Fruit fly (Drosophila melanogaster) whole organism, prepupa: Measurements from ENCODE around the gene CG15027.

Experiments
- CG10669 ChIP-seq: fragments of 200-800 bp; sonication (Bioruptor generic); optimal IDR thresholded peaks from 3 replicates; lab custom pipeline; 2018; ENCODE audit warnings: missing biosample characterization, mild to moderate bottlenecking, missing genetic modification characterization, moderate library complexity
- CG11294 ChIP-seq: fragments of 200-800 bp; sonication (Bioruptor generic); IDR thresholded peaks from 2 replicates; pipeline ENCODE4 v1.3.6; 2022; ENCODE audit warnings: missing biosample characterization, missing genetic modification characterization
- CG11902 ChIP-seq: fragments of 200-800 bp; sonication (Bioruptor generic); optimal IDR thresholded peaks from 3 replicates; lab custom pipeline; 2016; ENCODE audit warnings: missing biosample characterization, missing genetic modification characterization
- CG15336 ChIP-seq: fragments of 200-800 bp; sonication (Bioruptor generic); IDR thresholded peaks from 2 replicates; pipeline ENCODE4 v1.3.6; 2022; ENCODE audit warnings: missing biosample characterization, missing genetic modification characterization
- CG1621 ChIP-seq: fragments of 200-800 bp; sonication (Bioruptor generic); optimal IDR thresholded peaks from 3 replicates; lab custom pipeline; 2018; ENCODE audit warnings: missing biosample characterization, mild to moderate bottlenecking, missing genetic modification characterization
- CG16779 ChIP-seq: fragments of 200-800 bp; sonication (Bioruptor generic); optimal IDR thresholded peaks from 3 replicates; lab custom pipeline; 2017; ENCODE audit warnings: missing biosample characterization, mild to moderate bottlenecking, missing genetic modification characterization
- CG3032 ChIP-seq: fragments of 200-800 bp; optimal IDR thresholded peaks from 2 replicates; lab custom pipeline; 2019; ENCODE audit warnings: missing biosample characterization, mild to moderate bottlenecking, missing genetic modification characterization, moderate library complexity
- CG31627 ChIP-seq: fragments of 200-800 bp; sonication (Bioruptor generic); optimal IDR thresholded peaks from 3 replicates; lab custom pipeline; 2016; ENCODE audit warnings: missing biosample characterization, missing genetic modification characterization
- CG32006 ChIP-seq: fragments of 200-800 bp; sonication (Bioruptor generic); optimal IDR thresholded peaks from 3 replicates; lab custom pipeline; 2017; ENCODE audit warnings: missing biosample characterization, mild to moderate bottlenecking, missing genetic modification characterization
- CG3919 ChIP-seq: fragments of 200-800 bp; sonication (Bioruptor generic); optimal IDR thresholded peaks from 3 replicates; lab custom pipeline; 2016; ENCODE audit warnings: missing biosample characterization, missing genetic modification characterization
- CG4318 ChIP-seq: fragments of 200-800 bp; sonication (Bioruptor generic); optimal IDR thresholded peaks from 3 replicates; lab custom pipeline; 2017; ENCODE audit warnings: missing biosample characterization, mild to moderate bottlenecking, missing genetic modification characterization
- CG6163 ChIP-seq: fragments of 200-800 bp; sonication (Bioruptor generic); IDR thresholded peaks from 3 replicates; pipeline ENCODE4 v1.3.6; 2022; ENCODE audit warnings: missing biosample characterization, missing genetic modification characterization
- CG6276 ChIP-seq: fragments of 200-800 bp; sonication (Bioruptor generic); optimal IDR thresholded peaks from 2 replicates; lab custom pipeline; 2017; ENCODE audit warnings: missing biosample characterization, mild to moderate bottlenecking, missing genetic modification characterization
- CG6792 ChIP-seq: fragments of 200-800 bp; sonication (Bioruptor generic); optimal IDR thresholded peaks from 3 replicates; lab custom pipeline; 2016; ENCODE audit warnings: missing biosample characterization, missing genetic modification characterization
- CG6854 ChIP-seq: fragments of 200-800 bp; sonication (Bioruptor generic); optimal IDR thresholded peaks from 2 replicates; lab custom pipeline; 2017; ENCODE audit warnings: missing biosample characterization, mild to moderate bottlenecking, missing genetic modification characterization
- CG7368 ChIP-seq: fragments of 200-800 bp; sonication (Bioruptor generic); optimal IDR thresholded peaks from 3 replicates; lab custom pipeline; 2016; ENCODE audit warnings: missing biosample characterization, missing genetic modification characterization
- CG8119 ChIP-seq: fragments of 200-800 bp; sonication (Bioruptor generic); IDR thresholded peaks from 3 replicates; pipeline ENCODE4 v1.3.6; 2022; ENCODE audit warnings: missing biosample characterization, missing genetic modification characterization
- CG8319 ChIP-seq: fragments of 200-800 bp; sonication (Bioruptor generic); optimal IDR thresholded peaks from 3 replicates; lab custom pipeline; 2016; ENCODE audit warnings: missing biosample characterization, missing genetic modification characterization
- CG8632 ChIP-seq: fragments of 200-800 bp; sonication (Bioruptor generic); optimal IDR thresholded peaks from 3 replicates; lab custom pipeline; 2016; ENCODE audit warnings: missing biosample characterization, missing genetic modification characterization
- CG9139 ChIP-seq: fragments of 200-800 bp; sonication (Bioruptor generic); optimal IDR thresholded peaks from 3 replicates; lab custom pipeline; 2017; ENCODE audit warnings: missing biosample characterization, mild to moderate bottlenecking, missing genetic modification characterization
- Eip78C ChIP-seq: fragments of 200-800 bp; sonication (Bioruptor generic); peaks from one replicate; lab custom pipeline; 2016; ENCODE audit warnings: missing biosample characterization, missing genetic modification characterization
- Ets21C ChIP-seq: fragments of 200-800 bp; sonication (Bioruptor generic); optimal IDR thresholded peaks from 3 replicates; lab custom pipeline; 2016; ENCODE audit warnings: missing biosample characterization, missing genetic modification characterization
- Ets96B ChIP-seq: fragments of 200-800 bp; optimal IDR thresholded peaks from 2 replicates; lab custom pipeline; 2019; ENCODE audit warnings: missing biosample characterization, mild to moderate bottlenecking, missing genetic modification characterization, moderate library complexity
- Gug ChIP-seq: fragments of 200-800 bp; sonication (Bioruptor generic); IDR thresholded peaks from 2 replicates; pipeline ENCODE4 v1.3.6; 2022; ENCODE audit warnings: missing biosample characterization, missing genetic modification characterization
- Hr38 ChIP-seq: sonication (Bioruptor generic); optimal IDR thresholded peaks from 2 replicates; lab custom pipeline; 2016; ENCODE audit warnings: missing biosample characterization, missing genetic modification characterization
- Hr4 ChIP-seq: fragments of 200-800 bp; sonication (Bioruptor generic); optimal IDR thresholded peaks from 3 replicates; lab custom pipeline; 2016; ENCODE audit warnings: missing biosample characterization, missing genetic modification characterization
- Lpt ChIP-seq: fragments of 200-800 bp; sonication (Bioruptor generic); optimal IDR thresholded peaks from 3 replicates; lab custom pipeline; 2016; ENCODE audit warnings: missing biosample characterization, missing genetic modification characterization
- Met ChIP-seq: fragments of 200-800 bp; sonication (Bioruptor generic); optimal IDR thresholded peaks from 3 replicates; lab custom pipeline; 2016; ENCODE audit warnings: missing biosample characterization, missing genetic modification characterization
- OdsH ChIP-seq: fragments of 200-800 bp; sonication (Bioruptor generic); optimal IDR thresholded peaks from 3 replicates; lab custom pipeline; 2016; ENCODE audit warnings: missing biosample characterization, missing genetic modification characterization
- Smox ChIP-seq: fragments of 200-800 bp; sonication (Bioruptor generic); optimal IDR thresholded peaks from 3 replicates; lab custom pipeline; 2016; ENCODE audit warnings: missing biosample characterization, missing genetic modification characterization
- Sox14 ChIP-seq: fragments of 200-800 bp; sonication (Bioruptor generic); optimal IDR thresholded peaks from 3 replicates; lab custom pipeline; 2016; ENCODE audit warnings: missing biosample characterization, missing genetic modification characterization
- Sox15 ChIP-seq: fragments of 200-800 bp; sonication (Bioruptor generic); optimal IDR thresholded peaks from 3 replicates; lab custom pipeline; 2016; ENCODE audit warnings: missing biosample characterization, missing genetic modification characterization
- achi ChIP-seq: fragments of 200-800 bp; sonication (Bioruptor generic); optimal IDR thresholded peaks from 3 replicates; lab custom pipeline; 2016; ENCODE audit warnings: missing biosample characterization, missing genetic modification characterization
- acj6 ChIP-seq: fragments of 200-800 bp; sonication (Bioruptor generic); optimal IDR thresholded peaks from 3 replicates; lab custom pipeline; 2016; ENCODE audit warnings: missing biosample characterization, missing genetic modification characterization
- cyc ChIP-seq: fragments of 200-800 bp; sonication (Bioruptor generic); optimal IDR thresholded peaks from 3 replicates; lab custom pipeline; 2016; ENCODE audit warnings: missing biosample characterization, missing genetic modification characterization
- dsx ChIP-seq: fragments of 200-800 bp; optimal IDR thresholded peaks from 3 replicates; lab custom pipeline; 2019; ENCODE audit warnings: missing biosample characterization, mild to moderate bottlenecking, missing genetic modification characterization, moderate library complexity; ENCODE audit not compliant: poor library complexity, severe bottlenecking
- eg ChIP-seq: fragments of 200-800 bp; sonication (Bioruptor generic); IDR thresholded peaks from 3 replicates; pipeline ENCODE4 v1.3.6; 2022; ENCODE audit warnings: missing biosample characterization, missing genetic modification characterization
- esn ChIP-seq: fragments of 200-800 bp; sonication (Bioruptor generic); optimal IDR thresholded peaks from 2 replicates; lab custom pipeline; 2016; ENCODE audit warnings: missing biosample characterization, mild to moderate bottlenecking, missing genetic modification characterization, moderate library complexity
- fd59A ChIP-seq: fragments of 200-800 bp; sonication (Bioruptor generic); optimal IDR thresholded peaks from 2 replicates; lab custom pipeline; 2017; ENCODE audit warnings: missing biosample characterization, mild to moderate bottlenecking, missing genetic modification characterization, missing genetic modification reagents
- fkh ChIP-seq: fragments of 200-800 bp; sonication (Bioruptor generic); optimal IDR thresholded peaks from 3 replicates; lab custom pipeline; 2017; ENCODE audit warnings: missing biosample characterization, mild to moderate bottlenecking, missing genetic modification characterization, moderate library complexity
- lz ChIP-seq: fragments of 200-800 bp; sonication (Bioruptor generic); optimal IDR thresholded peaks from 3 replicates; lab custom pipeline; 2016; ENCODE audit warnings: missing biosample characterization, missing genetic modification characterization
- net ChIP-seq: fragments of 200-800 bp; sonication (Bioruptor generic); optimal IDR thresholded peaks from 3 replicates; lab custom pipeline; 2016; ENCODE audit warnings: missing biosample characterization, missing genetic modification characterization
- salr ChIP-seq, 2 experiments: fragments of 200-800 bp; sonication (Bioruptor generic); optimal IDR thresholded peaks; 3 replicates each; lab custom pipeline; 2016 to 2018; ENCODE audit warnings: missing biosample characterization in 2 of 2, missing genetic modification characterization in 2 of 2, mild to moderate bottlenecking in 1 of 2
- spab ChIP-seq: fragments of 200-800 bp; sonication (Bioruptor generic); optimal IDR thresholded peaks from 2 replicates; lab custom pipeline; 2017; ENCODE audit warnings: missing biosample characterization, mild to moderate bottlenecking, missing genetic modification characterization, missing genetic modification reagents
- ss ChIP-seq, 2 experiments: fragments of 200-800 bp; sonication (Bioruptor generic); optimal IDR thresholded peaks; 2 replicates in 1 of 2; 3 replicates in 1 of 2; lab custom pipeline; 2017 to 2018; ENCODE audit warnings: mild to moderate bottlenecking in 2 of 2, missing biosample characterization in 2 of 2, missing genetic modification characterization in 2 of 2, moderate library complexity in 1 of 2
- svp ChIP-seq: fragments of 200-800 bp; sonication (Bioruptor generic); peaks from one replicate; lab custom pipeline; 2016; ENCODE audit warnings: missing biosample characterization, missing genetic modification characterization
- topi ChIP-seq: fragments of 200-800 bp; sonication (Bioruptor generic); optimal IDR thresholded peaks from 3 replicates; lab custom pipeline; 2016; ENCODE audit warnings: missing biosample characterization, missing genetic modification characterization

The CG15027 gene

dm6 chrX:15070811-15071479 is 14.7 kb downstream of the CG15027 start (continued):
- TF ChIP-seq achi (GFP tag; lab: Kevin White, UChicago) = peak; percentile 29
- peak; percentile 61 for TF ChIP-seq CG9139 (GFP tag; lab: Kevin White, UChicago)
- TF ChIP-seq CG7368 (GFP tag; lab: Kevin White, UChicago) = no peak
- peak; percentile 21 for TF ChIP-seq CG31627 (GFP tag; lab: Kevin White, UChicago)
- TF ChIP-seq CG6792 (GFP tag; lab: Kevin White, UChicago) = peak; percentile 17
- peak; percentile 29 for TF ChIP-seq CG6854 (GFP tag; lab: Kevin White, UChicago)
- TF ChIP-seq eg (GFP tag; lab: Robert Waterston, UW) = peak; percentile 29; the same call in 2 of the 3 replicates
- peak; percentile 37 for TF ChIP-seq CG6276 (GFP tag; lab: Kevin White, UChicago)
- TF ChIP-seq Gug (GFP tag; lab: Robert Waterston, UW) = no peak
- peak; percentile 38; the same call in 1 of the 2 replicates for TF ChIP-seq CG15336 (GFP tag; lab: Robert Waterston, UW)
- TF ChIP-seq fd59A (GFP tag; lab: Kevin White, UChicago) = no peak
- no peak for TF ChIP-seq CG8119 (GFP tag; lab: Robert Waterston, UW)
- TF ChIP-seq CG6163 (GFP tag; lab: Robert Waterston, UW) = no peak
- peak; percentile 88 for TF ChIP-seq Eip78C
- no peak for TF ChIP-seq CG4318
- TF ChIP-seq Lpt (GFP tag; lab: Kevin White, UChicago) = no peak
- TF ChIP-seq ss (GFP tag; optimal IDR thresholded peaks at IDR 0.05; lab: Kevin White, UChicago) = peak; percentile 44 to 61
- peak; percentile 32 for TF ChIP-seq CG3919
- no peak for TF ChIP-seq net
- TF ChIP-seq Ets96B (tag; lab: Kevin White, UChicago) = peak; percentile 17
- TF ChIP-seq salr (GFP tag; optimal IDR thresholded peaks at IDR 0.05; lab: Kevin White, UChicago) = no peak
- TF ChIP-seq Met (GFP tag; lab: Kevin White, UChicago) = peak; percentile 62

- no peak for TF ChIP-seq fkh (GFP tag; lab: Kevin White, UChicago)
- TF ChIP-seq CG11294 = no peak
- no peak for TF ChIP-seq CG6792 (GFP tag; lab: Kevin White, UChicago)
- no peak for TF ChIP-seq salr (GFP tag; optimal IDR thresholded peaks at IDR 0.05; lab: Kevin White, UChicago)
- no peak for TF ChIP-seq Ets96B (tag; lab: Kevin White, UChicago)
- no peak for TF ChIP-seq CG10669 (GFP tag; lab: Kevin White, UChicago)
- TF ChIP-seq CG16779 (tag; lab: Kevin White, UChicago) = no peak
- peak; percentile 17 for TF ChIP-seq acj6
- no peak for TF ChIP-seq CG3919
- peak; percentile 14 for TF ChIP-seq Smox (GFP tag; lab: Kevin White, UChicago)
- peak; percentile 87 for TF ChIP-seq Eip78C
- TF ChIP-seq CG8632 (GFP tag; lab: Kevin White, UChicago) = no peak
- TF ChIP-seq Sox14 (GFP tag; lab: Kevin White, UChicago) = no peak
- TF ChIP-seq CG32006 = peak; percentile 25
- TF ChIP-seq CG6163 (GFP tag; lab: Robert Waterston, UW) = no peak
- TF ChIP-seq topi (GFP tag; lab: Kevin White, UChicago) = no peak
- no peak for TF ChIP-seq Hr38 (GFP tag; lab: Kevin White, UChicago)
- TF ChIP-seq CG6276 (GFP tag; lab: Kevin White, UChicago) = no peak
- no peak for TF ChIP-seq Gug (GFP tag; lab: Robert Waterston, UW)
- no peak for TF ChIP-seq dsx (GFP tag; lab: Kevin White, UChicago)
- TF ChIP-seq CG4318 = no peak
- TF ChIP-seq OdsH (GFP tag; lab: Kevin White, UChicago) = no peak
- no peak for TF ChIP-seq Sox15 (GFP tag; lab: Kevin White, UChicago)
- TF ChIP-seq CG3032 (tag; lab: Kevin White, UChicago) = no peak
- no peak for TF ChIP-seq Lpt (GFP tag; lab: Kevin White, UChicago)
- TF ChIP-seq fd59A (GFP tag; lab: Kevin White, UChicago) = peak; percentile 4
- peak; percentile 16 for TF ChIP-seq Hr4 (GFP tag; lab: Kevin White, UChicago)
- TF ChIP-seq lz (GFP tag; lab: Kevin White, UChicago) = peak; percentile 54
- no peak for TF ChIP-seq CG8319 (GFP tag; lab: Kevin White, UChicago)
- TF ChIP-seq esn = peak; percentile 49
- no peak for TF ChIP-seq achi (GFP tag; lab: Kevin White, UChicago)
- peak; percentile 36 for TF ChIP-seq svp
- TF ChIP-seq CG1621 (tag; lab: Kevin White, UChicago) = no peak
- TF ChIP-seq spab (GFP tag; lab: Kevin White, UChicago) = no peak
- TF ChIP-seq Ets21C (GFP tag; lab: Kevin White, UChicago) = no peak
- TF ChIP-seq cyc (GFP tag; lab: Kevin White, UChicago) = no peak
- TF ChIP-seq eg (GFP tag; lab: Robert Waterston, UW) = no peak
- TF ChIP-seq Met (GFP tag; lab: Kevin White, UChicago) = peak; percentile 36
- TF ChIP-seq CG7368 (GFP tag; lab: Kevin White, UChicago) = no peak
- TF ChIP-seq CG11902 (GFP tag; lab: Kevin White, UChicago) = no peak
Measured at dm6 chrX:15070137-15070536, 15.5 kb downstream of the CG15027 start.
